Worm (Caenorhabditis elegans): ENCODE measurements around the gene osm-6.

DNA sequence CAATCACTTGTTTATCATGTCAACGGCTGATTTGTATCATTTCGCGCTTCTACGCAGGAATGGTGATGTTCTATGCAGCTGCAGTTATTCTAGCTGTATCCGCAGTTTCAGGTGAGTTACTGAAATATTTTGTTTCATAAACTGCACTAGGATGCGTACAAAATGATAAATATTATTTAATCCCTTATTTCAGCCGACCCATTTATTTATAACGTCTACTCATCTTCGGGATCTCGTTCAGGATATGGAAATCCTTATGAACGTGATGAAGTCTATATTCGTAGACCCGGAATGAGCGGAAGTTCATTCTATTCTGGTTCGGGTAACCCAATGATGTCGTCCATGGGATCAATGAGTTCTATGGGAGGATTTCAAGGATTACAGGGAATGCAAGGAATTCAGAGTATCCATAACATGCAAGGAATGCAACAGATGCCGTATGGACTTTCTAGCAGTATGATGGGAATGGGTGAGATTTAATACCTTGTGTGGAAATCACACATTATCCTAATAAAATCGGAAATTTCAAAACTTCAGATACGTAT is 1.9 kb upstream of the osm-6 start, which contains the start of gene F58H1.2:
- TF ChIP-seq nhr-12 (tag; optimal IDR thresholded peaks at IDR 0.05) (no peak), aly-2 (tag; optimal IDR thresholded peaks at IDR 0.05) (no peak), ceh-82 (tag; optimal IDR thresholded peaks at IDR 0.05) (no peak), pax-3 (tag; optimal IDR thresholded peaks at IDR 0.05) (no peak), pqm-1 (tag; optimal IDR thresholded peaks at IDR 0.05) (no peak), snu-23 (GFP tag; optimal IDR thresholded peaks at IDR 0.05) (no peak), elt-2 (tag; optimal IDR thresholded peaks at IDR 0.05) (no peak)

Measured in whole organism, L1 larva.